Worm (Caenorhabditis elegans) whole organism, late embryonic: ENCODE measurements around the gene Y62F5A.12.
"Not testable (repeated sequence)": the region's sequence is repeated elsewhere in the genome, so short reads cannot be mapped to it uniquely, and the experiment has no call there.

Experiments
- C08G9.2 ChIP-seq: sonication (generic microtip); optimal IDR thresholded peaks from 2 replicates; lab custom pipeline; 2016; ENCODE audit warnings: mild to moderate bottlenecking, missing genetic modification characterization, moderate library complexity, missing compliant biosample characterization
- C38D4.7 ChIP-seq: fragments of 200-800 bp; sonication (Bioruptor generic); optimal IDR thresholded peaks from 2 replicates; lab custom pipeline; 2018; ENCODE audit warnings: mild to moderate bottlenecking, missing genetic modification characterization, moderate library complexity, missing compliant biosample characterization
- F13H6.1 ChIP-seq: sonication (generic microtip); optimal IDR thresholded peaks from 2 replicates; lab custom pipeline; 2016; ENCODE audit warnings: missing genetic modification characterization, missing compliant biosample characterization
- K09A11.1 ChIP-seq: sonication (generic microtip); optimal IDR thresholded peaks from 2 replicates; lab custom pipeline; 2017; ENCODE audit warnings: antibody characterized with exemption, mild to moderate bottlenecking, missing genetic modification characterization, missing compliant biosample characterization; ENCODE audit not compliant: insufficient read depth
- ahr-1 ChIP-seq: sonication (generic microtip); optimal IDR thresholded peaks from 2 replicates; lab custom pipeline; 2016; ENCODE audit warnings: missing genetic modification characterization, missing compliant biosample characterization
- ama-1 ChIP-seq: fragments of 150-350 bp; optimal IDR thresholded peaks from 2 replicates; lab custom pipeline; 2014
- ceh-14 ChIP-seq: sonication (generic microtip); optimal IDR thresholded peaks from 2 replicates; lab custom pipeline; 2016; ENCODE audit warnings: missing genotype, missing genetic modification characterization, missing compliant biosample characterization
- ceh-18 ChIP-seq: sonication (generic microtip); optimal IDR thresholded peaks from 2 replicates; lab custom pipeline; 2016; ENCODE audit warnings: missing genetic modification characterization, missing compliant biosample characterization
- ceh-19 ChIP-seq: fragments of 200-800 bp; sonication (Bioruptor generic); optimal IDR thresholded peaks from 2 replicates; lab custom pipeline; 2018; ENCODE audit warnings: mild to moderate bottlenecking, missing genetic modification characterization, missing compliant biosample characterization
- ceh-2 ChIP-seq: sonication (generic microtip); optimal IDR thresholded peaks from 2 replicates; lab custom pipeline; 2016; ENCODE audit warnings: missing genotype, missing genetic modification characterization, missing compliant biosample characterization
- ceh-30 ChIP-seq: fragments of 150-350 bp; optimal IDR thresholded peaks from 2 replicates; lab custom pipeline; 2014; ENCODE audit warnings: missing biosample characterization, missing genetic modification characterization
- ceh-31 ChIP-seq: sonication (generic microtip); optimal IDR thresholded peaks from 2 replicates; lab custom pipeline; 2016; ENCODE audit warnings: missing genetic modification characterization, missing compliant biosample characterization
- ceh-34 ChIP-seq: sonication (generic microtip); optimal IDR thresholded peaks from 2 replicates; lab custom pipeline; 2016; ENCODE audit warnings: mild to moderate bottlenecking, missing genetic modification characterization, missing compliant biosample characterization
- ceh-45 ChIP-seq: fragments of 200-800 bp; sonication (Bioruptor generic); IDR thresholded peaks from 2 replicates; pipeline ENCODE4 v1.3.6; 2022; ENCODE audit warnings: missing genetic modification reagents, missing genetic modification characterization, missing compliant biosample characterization
- ceh-6 ChIP-seq: fragments of 200-800 bp; sonication (Bioruptor generic); optimal IDR thresholded peaks from 2 replicates; lab custom pipeline; 2018; ENCODE audit warnings: mild to moderate bottlenecking, missing genetic modification characterization, missing compliant biosample characterization
- ceh-9 ChIP-seq: sonication (generic microtip); optimal IDR thresholded peaks from 2 replicates; lab custom pipeline; 2016; ENCODE audit warnings: mild to moderate bottlenecking, missing genetic modification characterization, inconsistent platforms, missing compliant biosample characterization
- che-1 ChIP-seq: sonication (generic microtip); optimal IDR thresholded peaks from 2 replicates; lab custom pipeline; 2016; ENCODE audit warnings: mild to moderate bottlenecking, missing genetic modification characterization, missing compliant biosample characterization
- dve-1 ChIP-seq: sonication (generic microtip); optimal IDR thresholded peaks from 2 replicates; lab custom pipeline; 2017; ENCODE audit warnings: antibody characterized with exemption, mild to moderate bottlenecking, missing genetic modification characterization, missing compliant biosample characterization
- elt-2 ChIP-seq: sonication (generic microtip); optimal IDR thresholded peaks from 2 replicates; lab custom pipeline; 2016; ENCODE audit warnings: missing genetic modification reagents, missing genetic modification characterization, missing compliant biosample characterization
- ets-4 ChIP-seq: sonication (generic microtip); optimal IDR thresholded peaks from 2 replicates; lab custom pipeline; 2016; ENCODE audit warnings: missing genetic modification characterization, missing compliant biosample characterization
- eyg-1 ChIP-seq: sonication (generic microtip); optimal IDR thresholded peaks from 2 replicates; lab custom pipeline; 2016; ENCODE audit warnings: missing genotype, missing genetic modification characterization, missing compliant biosample characterization
- fkh-10 ChIP-seq: fragments of 150-350 bp; optimal IDR thresholded peaks from 2 replicates; lab custom pipeline; 2014; ENCODE audit warnings: missing biosample characterization, missing genetic modification reagents, missing genetic modification characterization
- gmeb-2 ChIP-seq: sonication (generic microtip); optimal IDR thresholded peaks from 2 replicates; lab custom pipeline; 2016; ENCODE audit warnings: missing genetic modification characterization, inconsistent platforms, missing compliant biosample characterization
- hlh-30 ChIP-seq: sonication (generic microtip); optimal IDR thresholded peaks from 2 replicates; lab custom pipeline; 2017; ENCODE audit warnings: antibody characterized with exemption, missing genetic modification characterization, missing compliant biosample characterization; ENCODE audit not compliant: insufficient read depth
- hlh-6 ChIP-seq: sonication (generic microtip); optimal IDR thresholded peaks from 2 replicates; lab custom pipeline; 2016; ENCODE audit warnings: missing genotype, missing genetic modification characterization, missing compliant biosample characterization
- hlh-8 ChIP-seq: sonication (generic microtip); optimal IDR thresholded peaks from 2 replicates; lab custom pipeline; 2016; ENCODE audit warnings: missing genotype, missing genetic modification characterization, missing compliant biosample characterization
- lin-11 ChIP-seq: fragments of 200-800 bp; sonication (Bioruptor generic); optimal IDR thresholded peaks from 2 replicates; lab custom pipeline; 2018; ENCODE audit warnings: mild to moderate bottlenecking, missing genetic modification characterization, missing compliant biosample characterization
- madf-2 ChIP-seq: sonication (generic microtip); optimal IDR thresholded peaks from 2 replicates; lab custom pipeline; 2017; ENCODE audit warnings: missing genetic modification characterization, missing compliant biosample characterization
- mec-3 ChIP-seq: sonication (generic microtip); optimal IDR thresholded peaks from 2 replicates; lab custom pipeline; 2016; ENCODE audit warnings: borderline replicate concordance, missing genetic modification characterization, missing compliant biosample characterization
- odd-2 ChIP-seq: sonication (generic microtip); optimal IDR thresholded peaks from 2 replicates; lab custom pipeline; 2017; ENCODE audit warnings: antibody characterized with exemption, mild to moderate bottlenecking, missing genetic modification characterization, missing compliant biosample characterization
- pax-1 ChIP-seq: fragments of 150-350 bp; optimal IDR thresholded peaks from 2 replicates; lab custom pipeline; 2014; ENCODE audit warnings: missing biosample characterization, missing genetic modification characterization
- pha-4 ChIP-seq: fragments of 150-350 bp; optimal IDR thresholded peaks from 2 replicates; lab custom pipeline; 2018; ENCODE audit warnings: missing biosample characterization, missing genetic modification reagents, missing genetic modification characterization
- pqm-1 ChIP-seq: sonication (generic microtip); optimal IDR thresholded peaks from 2 replicates; lab custom pipeline; 2016; ENCODE audit warnings: missing genetic modification characterization, missing compliant biosample characterization
- pros-1 ChIP-seq: fragments of 150-350 bp; optimal IDR thresholded peaks from 2 replicates; lab custom pipeline; 2014; ENCODE audit warnings: missing biosample characterization, missing genetic modification reagents, missing genetic modification characterization
- ref-2 ChIP-seq: sonication (generic microtip); optimal IDR thresholded peaks from 2 replicates; lab custom pipeline; 2016; ENCODE audit warnings: missing genetic modification characterization, missing compliant biosample characterization
- rnt-1 ChIP-seq: sonication (generic microtip); optimal IDR thresholded peaks from 2 replicates; lab custom pipeline; 2016; ENCODE audit warnings: missing genetic modification characterization, missing compliant biosample characterization
- sdc-2 ChIP-seq: sonication (generic microtip); optimal IDR thresholded peaks from 2 replicates; lab custom pipeline; 2016; ENCODE audit warnings: missing genotype, missing genetic modification characterization, missing compliant biosample characterization
- sox-4 ChIP-seq: sonication (generic microtip); optimal IDR thresholded peaks from 2 replicates; lab custom pipeline; 2017; ENCODE audit warnings: mild to moderate bottlenecking, missing genetic modification characterization, inconsistent platforms, missing compliant biosample characterization
- syd-9 ChIP-seq: sonication (generic microtip); optimal IDR thresholded peaks from 2 replicates; lab custom pipeline; 2016; ENCODE audit warnings: mild to moderate bottlenecking, missing genetic modification characterization, moderate library complexity, missing compliant biosample characterization
- tbx-2 ChIP-seq: sonication (generic microtip); optimal IDR thresholded peaks from 2 replicates; lab custom pipeline; 2016; ENCODE audit warnings: missing genetic modification characterization, missing compliant biosample characterization
- ttx-3 ChIP-seq: sonication (generic microtip); optimal IDR thresholded peaks from 2 replicates; lab custom pipeline; 2016; ENCODE audit warnings: missing genetic modification reagents, missing genetic modification characterization, missing compliant biosample characterization
- unc-42 ChIP-seq: sonication (generic microtip); optimal IDR thresholded peaks from 2 replicates; lab custom pipeline; 2016; ENCODE audit warnings: missing genotype, missing genetic modification characterization, missing compliant biosample characterization
- unc-86 ChIP-seq: sonication (generic microtip); optimal IDR thresholded peaks from 2 replicates; lab custom pipeline; 2016; ENCODE audit warnings: missing genetic modification characterization, missing compliant biosample characterization
- zip-5 ChIP-seq: sonication (generic microtip); optimal IDR thresholded peaks from 2 replicates; lab custom pipeline; 2016; ENCODE audit warnings: missing genetic modification characterization, missing compliant biosample characterization
- ztf-16 ChIP-seq: sonication (generic microtip); optimal IDR thresholded peaks from 2 replicates; lab custom pipeline; 2017; ENCODE audit warnings: missing genetic modification characterization, missing compliant biosample characterization

The Y62F5A.12 gene

ce11 chrII:11551981-11552380, 17.7 kb upstream of the Y62F5A.12 start, which contains the start of gene dhgd-1:
dhgd-1 (minus strand) TSS chrII:11552081.
- TF ChIP-seq gmeb-2; ahr-1; F13H6.1 (tag; lab: Kevin White, UChicago): not testable (repeated sequence)

ce11 chrII:11547254-11547687, 13.0 kb upstream of the Y62F5A.12 start, which contains the start of gene F54D5.7:
F54D5.7 (plus strand) TSS chrII:11547517.
- TF ChIP-seq ama-1 (lab: Kevin White, UChicago): peak; percentile 79
- peak; percentile 29 for TF ChIP-seq ceh-6 (GFP tag; lab: Kevin White, UChicago)
- TF ChIP-seq hlh-30: no peak
- TF ChIP-seq unc-86 (tag; lab: Kevin White, UChicago): no peak
- no peak for TF ChIP-seq K09A11.1 (tag; lab: Kevin White, UChicago)
- no peak for TF ChIP-seq ref-2 (tag; lab: Kevin White, UChicago)
- no peak for TF ChIP-seq sdc-2 (tag; lab: Kevin White, UChicago)
- TF ChIP-seq hlh-6 (tag; lab: Kevin White, UChicago): no peak
- TF ChIP-seq ceh-34 (tag; lab: Kevin White, UChicago): no peak
- TF ChIP-seq rnt-1 (tag; lab: Kevin White, UChicago): peak; percentile 28
- no peak for TF ChIP-seq C38D4.7 (GFP tag; lab: Kevin White, UChicago)
- TF ChIP-seq gmeb-2: no peak
- TF ChIP-seq odd-2: no peak
- TF ChIP-seq eyg-1 (tag; lab: Kevin White, UChicago): no peak
- TF ChIP-seq madf-2: no peak
- no peak for TF ChIP-seq che-1
- no peak for TF ChIP-seq unc-42 (tag; lab: Kevin White, UChicago)
- peak; percentile 17 for TF ChIP-seq ceh-30 (tag; lab: Kevin White, UChicago)
- TF ChIP-seq ceh-9 (tag; lab: Kevin White, UChicago): no peak
- no peak for TF ChIP-seq pqm-1 (tag; lab: Kevin White, UChicago)
- TF ChIP-seq ztf-16 (tag; lab: Kevin White, UChicago): no peak
- TF ChIP-seq lin-11 (tag; lab: Kevin White, UChicago): no peak
- TF ChIP-seq mec-3: no peak
- no peak for TF ChIP-seq pros-1 (tag; lab: Kevin White, UChicago)
- no peak for TF ChIP-seq ceh-31
- no peak for TF ChIP-seq ceh-45
- no peak for TF ChIP-seq ets-4 (tag; lab: Kevin White, UChicago)
- TF ChIP-seq pax-1 (tag; lab: Kevin White, UChicago): no peak
- peak; percentile 30 for TF ChIP-seq elt-2 (tag; lab: Kevin White, UChicago)
- TF ChIP-seq ttx-3: no peak
- TF ChIP-seq hlh-8: no peak
- TF ChIP-seq fkh-10 (GFP tag; lab: Kevin White, UChicago): no peak
- no peak for TF ChIP-seq ceh-14
- TF ChIP-seq pha-4 (tag; lab: Kevin White, UChicago): no peak

- TF ChIP-seq ceh-9 (tag; lab: Kevin White, UChicago) (no peak), F13H6.1 (tag; lab: Kevin White, UChicago) (no peak), dve-1 (tag; lab: Kevin White, UChicago) (no peak), fkh-10 (GFP tag; lab: Kevin White, UChicago) (no peak)
- TF ChIP-seq, all 69 proteins: peak for 0
Measured at ce11 chrII:11545952-11546325, 11.7 kb upstream of the Y62F5A.12 start.

ce11 chrII:11545299-11545951, 11.1 kb upstream of the Y62F5A.12 start, which contains the start of gene dnj-13:
dnj-13 (plus strand) TSS chrII:11545701.
- no peak for TF ChIP-seq zip-5
- TF ChIP-seq madf-2: peak; percentile 65
- peak; percentile 77 for TF ChIP-seq unc-42 (tag; lab: Kevin White, UChicago)
- peak; percentile 3 for TF ChIP-seq ztf-16 (tag; lab: Kevin White, UChicago)
- peak; percentile 49 for TF ChIP-seq ceh-2
- peak; percentile 71 for TF ChIP-seq syd-9 (tag; lab: Kevin White, UChicago)
- peak; percentile 79 for TF ChIP-seq tbx-2 (tag; lab: Kevin White, UChicago)
- peak; percentile 52 for TF ChIP-seq pqm-1 (tag; lab: Kevin White, UChicago)
- TF ChIP-seq unc-86 (tag; lab: Kevin White, UChicago): peak; percentile 14
- no peak for TF ChIP-seq sox-4 (tag; lab: Kevin White, UChicago)
- peak; percentile 30 for TF ChIP-seq ceh-19
- TF ChIP-seq ets-4 (tag; lab: Kevin White, UChicago): peak; percentile 33
- TF ChIP-seq C08G9.2 (tag; lab: Kevin White, UChicago): peak; percentile 60
- peak; percentile 29 for TF ChIP-seq dve-1 (tag; lab: Kevin White, UChicago)
- TF ChIP-seq lin-11 (tag; lab: Kevin White, UChicago): no peak
- no peak for TF ChIP-seq fkh-10 (GFP tag; lab: Kevin White, UChicago)
- TF ChIP-seq rnt-1 (tag; lab: Kevin White, UChicago): peak; percentile 77
- peak; percentile 66 for TF ChIP-seq ceh-31
- TF ChIP-seq ceh-45: no peak
- peak; percentile 85 for TF ChIP-seq ceh-18 (tag; lab: Kevin White, UChicago)
- TF ChIP-seq ceh-30 (tag; lab: Kevin White, UChicago): peak; percentile 59
- peak; percentile 61 for TF ChIP-seq pax-1 (tag; lab: Kevin White, UChicago)
- TF ChIP-seq pros-1 (tag; lab: Kevin White, UChicago): peak; percentile 47
